Fruit fly (Drosophila melanogaster) whole organism, embryonic: ENCODE results near the gene CG2129.

Experiments used
- Atf-2 ChIP-seq: fragments of 200-800 bp; sonication (Bioruptor generic); optimal IDR thresholded peaks from 2 replicates; lab custom pipeline; 2016; ENCODE audit warnings: missing biosample characterization, missing genetic modification characterization
- B-H2 ChIP-seq: fragments of 200-800 bp; sonication (Bioruptor generic); optimal IDR thresholded peaks from 2 replicates; lab custom pipeline; 2018; ENCODE audit warnings: missing biosample characterization, mild to moderate bottlenecking, missing genetic modification characterization
- Bdp1 ChIP-seq: fragments of 200-800 bp; sonication (Bioruptor generic); optimal IDR thresholded peaks from 3 replicates; lab custom pipeline; 2016; ENCODE audit warnings: missing biosample characterization, missing genetic modification characterization
- CG10321 ChIP-seq: fragments of 200-800 bp; sonication (Bioruptor generic); IDR thresholded peaks from 2 replicates; pipeline ENCODE4 v1.3.6; 2022; ENCODE audit warnings: missing biosample characterization, missing genetic modification characterization
- CG10366 ChIP-seq: fragments of 200-800 bp; sonication (Bioruptor generic); IDR thresholded peaks from 2 replicates; pipeline ENCODE4 v1.3.6; 2022; ENCODE audit warnings: missing biosample characterization, missing genetic modification characterization
- CG10543 ChIP-seq: fragments of 200-800 bp; sonication (Bioruptor generic); optimal IDR thresholded peaks from 3 replicates; lab custom pipeline; 2017; ENCODE audit warnings: missing biosample characterization, mild to moderate bottlenecking, missing genetic modification characterization, moderate library complexity
- CG11456 ChIP-seq: fragments of 200-800 bp; sonication (Bioruptor generic); IDR thresholded peaks from 3 replicates; pipeline ENCODE4 v1.3.6; 2022; ENCODE audit warnings: missing biosample characterization, missing genetic modification characterization
- CG11695 ChIP-seq: fragments of 200-800 bp; sonication (Bioruptor generic); IDR thresholded peaks from 3 replicates; pipeline ENCODE4 v1.3.6; 2022; ENCODE audit warnings: missing biosample characterization, missing genetic modification characterization
- CG11696 ChIP-seq: fragments of 200-800 bp; sonication (Bioruptor generic); IDR thresholded peaks from 2 replicates; pipeline ENCODE4 v1.3.6; 2022; ENCODE audit warnings: missing biosample characterization, missing genetic modification characterization
- CG12155 ChIP-seq: fragments of 200-800 bp; sonication (Bioruptor generic); optimal IDR thresholded peaks from 3 replicates; lab custom pipeline; 2016; ENCODE audit warnings: missing biosample characterization, missing genetic modification characterization
- CG12219 ChIP-seq: fragments of 200-800 bp; sonication (Bioruptor generic); optimal IDR thresholded peaks from 3 replicates; lab custom pipeline; 2018; ENCODE audit warnings: missing biosample characterization, mild to moderate bottlenecking, missing genetic modification characterization
- CG12299 ChIP-seq: fragments of 200-800 bp; sonication (Bioruptor generic); optimal IDR thresholded peaks from 2 replicates; lab custom pipeline; 2018; ENCODE audit warnings: missing biosample characterization, mild to moderate bottlenecking, missing genetic modification characterization
- CG13424 ChIP-seq: fragments of 200-800 bp; sonication (Bioruptor generic); optimal IDR thresholded peaks from 2 replicates; lab custom pipeline; 2019; ENCODE audit warnings: missing biosample characterization, mild to moderate bottlenecking, missing genetic modification characterization, moderate library complexity
- CG13624 ChIP-seq: fragments of 200-800 bp; sonication (Bioruptor generic); optimal IDR thresholded peaks from 2 replicates; lab custom pipeline; 2016; ENCODE audit warnings: missing biosample characterization, missing genetic modification characterization
- CG15269 ChIP-seq: fragments of 200-800 bp; sonication (Bioruptor generic); optimal IDR thresholded peaks from 2 replicates; lab custom pipeline; 2018; ENCODE audit warnings: missing biosample characterization, mild to moderate bottlenecking, missing genetic modification characterization, moderate library complexity
- CG1602 ChIP-seq: fragments of 200-800 bp; sonication (Bioruptor generic); optimal IDR thresholded peaks from 3 replicates; lab custom pipeline; 2016; ENCODE audit warnings: missing biosample characterization, missing genetic modification characterization
- CG17359 ChIP-seq: fragments of 200-800 bp; sonication (Bioruptor generic); optimal IDR thresholded peaks from 3 replicates; lab custom pipeline; 2018; ENCODE audit warnings: missing biosample characterization, mild to moderate bottlenecking, missing genetic modification characterization, moderate library complexity
- CG17612 ChIP-seq: fragments of 200-800 bp; sonication (Bioruptor generic); IDR thresholded peaks from 2 replicates; pipeline ENCODE4 v1.3.6; 2022; ENCODE audit warnings: missing biosample characterization, missing genetic modification characterization
- CG18011 ChIP-seq: fragments of 200-800 bp; sonication (Bioruptor generic); optimal IDR thresholded peaks from 2 replicates; lab custom pipeline; 2017; ENCODE audit warnings: missing biosample characterization, missing genetic modification characterization, mild to moderate bottlenecking, moderate library complexity, missing genotype
- CG31224 ChIP-seq: fragments of 200-800 bp; sonication (Bioruptor generic); IDR thresholded peaks from 2 replicates; pipeline ENCODE4 v1.3.6; 2022; ENCODE audit warnings: missing biosample characterization, missing genetic modification characterization
- CG31441 ChIP-seq: fragments of 200-800 bp; sonication (Bioruptor generic); IDR thresholded peaks from 2 replicates; pipeline ENCODE4 v1.3.6; 2022; ENCODE audit warnings: missing biosample characterization, missing genetic modification characterization
- CG34422 ChIP-seq: fragments of 200-800 bp; sonication (Bioruptor generic); IDR thresholded peaks from 3 replicates; pipeline ENCODE4 v1.3.6; 2022; ENCODE audit warnings: missing biosample characterization, missing genetic modification characterization
- CG4424 ChIP-seq: fragments of 200-800 bp; sonication (Bioruptor generic); optimal IDR thresholded peaks from 3 replicates; lab custom pipeline; 2016; ENCODE audit warnings: missing biosample characterization, missing genetic modification characterization
- CG6254 ChIP-seq: fragments of 200-800 bp; sonication (Bioruptor generic); optimal IDR thresholded peaks from 3 replicates; lab custom pipeline; 2017; ENCODE audit warnings: mild to moderate bottlenecking, missing biosample characterization, missing genetic modification reagents, missing genetic modification characterization
- CG6654 ChIP-seq: fragments of 200-800 bp; sonication (Bioruptor generic); optimal IDR thresholded peaks from 2 replicates; lab custom pipeline; 2017; ENCODE audit warnings: missing biosample characterization, mild to moderate bottlenecking, missing genetic modification characterization
- CG6689 ChIP-seq: fragments of 200-800 bp; sonication (Bioruptor generic); IDR thresholded peaks from 2 replicates; pipeline ENCODE4 v1.3.6; 2022; ENCODE audit warnings: missing biosample characterization, missing genetic modification characterization
- CG6854 ChIP-seq: fragments of 200-800 bp; sonication (Bioruptor generic); optimal IDR thresholded peaks from 3 replicates; lab custom pipeline; 2017; ENCODE audit warnings: missing biosample characterization, mild to moderate bottlenecking, missing genetic modification characterization
- CG7372 ChIP-seq: fragments of 200-800 bp; sonication (Bioruptor generic); IDR thresholded peaks from 2 replicates; pipeline ENCODE4 v1.3.6; 2022; ENCODE audit warnings: missing biosample characterization, missing genetic modification characterization
- CG9727 ChIP-seq: fragments of 200-800 bp; sonication (Bioruptor generic); optimal IDR thresholded peaks from 3 replicates; lab custom pipeline; 2017; ENCODE audit warnings: missing biosample characterization, mild to moderate bottlenecking, missing genetic modification characterization
- CG9817 ChIP-seq: fragments of 200-800 bp; sonication (Bioruptor generic); optimal IDR thresholded peaks from 2 replicates; lab custom pipeline; 2018; ENCODE audit warnings: missing biosample characterization, mild to moderate bottlenecking, missing genetic modification characterization, moderate library complexity
- CrebB ChIP-seq: fragments of 200-800 bp; sonication (Bioruptor generic); optimal IDR thresholded peaks from 3 replicates; lab custom pipeline; 2018; ENCODE audit warnings: missing biosample characterization, mild to moderate bottlenecking, missing genetic modification characterization
- Deaf1 ChIP-seq: fragments of 200-800 bp; optimal IDR thresholded peaks from 3 replicates; lab custom pipeline; 2019; ENCODE audit warnings: missing biosample characterization, mild to moderate bottlenecking, missing genetic modification characterization, moderate library complexity
- HHEX ChIP-seq: fragments of 200-800 bp; sonication (Bioruptor generic); optimal IDR thresholded peaks from 3 replicates; lab custom pipeline; 2017; ENCODE audit warnings: missing biosample characterization, mild to moderate bottlenecking, missing genetic modification characterization, missing genetic modification reagents
- Jarid2 ChIP-seq: fragments of 200-800 bp; sonication (Bioruptor generic); optimal IDR thresholded peaks from 3 replicates; lab custom pipeline; 2017; ENCODE audit warnings: mild to moderate bottlenecking, missing biosample characterization, missing genetic modification reagents, missing genetic modification characterization
- Poxn ChIP-seq: fragments of 200-800 bp; sonication (Bioruptor generic); IDR thresholded peaks from 2 replicates; pipeline ENCODE4 v1.3.6; 2022; ENCODE audit warnings: missing biosample characterization, missing genetic modification characterization
- Rx ChIP-seq: fragments of 200-800 bp; sonication (Bioruptor generic); IDR thresholded peaks from 2 replicates; pipeline ENCODE4 v1.3.6; 2022; ENCODE audit warnings: missing biosample characterization, missing genetic modification characterization
- chn ChIP-seq: fragments of 200-800 bp; sonication (Bioruptor generic); optimal IDR thresholded peaks from 2 replicates; lab custom pipeline; 2016; ENCODE audit warnings: missing biosample characterization, missing genetic modification characterization
- ci ChIP-seq: fragments of 200-800 bp; sonication (Bioruptor generic); IDR thresholded peaks from 3 replicates; pipeline ENCODE4 v1.3.6; 2022; ENCODE audit warnings: missing biosample characterization, missing genetic modification characterization
- cwo ChIP-seq: fragments of 200-800 bp; sonication (Bioruptor generic); optimal IDR thresholded peaks from 3 replicates; lab custom pipeline; 2017; ENCODE audit warnings: missing biosample characterization, missing genetic modification characterization, mild to moderate bottlenecking, moderate library complexity, missing genetic modification reagents
- en ChIP-seq: fragments of 200-800 bp; sonication (Bioruptor generic); optimal IDR thresholded peaks from 2 replicates; lab custom pipeline; 2016; ENCODE audit warnings: missing biosample characterization, missing genetic modification characterization
- fd96Cb ChIP-seq: fragments of 200-800 bp; sonication (Bioruptor generic); optimal IDR thresholded peaks from 2 replicates; lab custom pipeline; 2018; ENCODE audit warnings: missing biosample characterization, mild to moderate bottlenecking, missing genetic modification characterization, moderate library complexity
- fru ChIP-seq: fragments of >200 bp; optimal IDR thresholded peaks from 2 replicates; lab custom pipeline; 2017
- gcm2 ChIP-seq: fragments of 200-800 bp; sonication (Bioruptor generic); optimal IDR thresholded peaks from 2 replicates; lab custom pipeline; 2016; ENCODE audit warnings: missing biosample characterization, missing genetic modification characterization
- gem ChIP-seq: fragments of 200-800 bp; sonication (Bioruptor generic); optimal IDR thresholded peaks from 2 replicates; lab custom pipeline; 2019; ENCODE audit warnings: missing biosample characterization, mild to moderate bottlenecking, missing genetic modification characterization, moderate library complexity
- gro ChIP-seq: fragments of 200-800 bp; sonication (Bioruptor generic); optimal IDR thresholded peaks from 2 replicates; lab custom pipeline; 2016; ENCODE audit warnings: missing biosample characterization, missing genetic modification characterization
- org-1 ChIP-seq: fragments of 200-800 bp; sonication (Bioruptor generic); optimal IDR thresholded peaks from 2 replicates; lab custom pipeline; 2017; ENCODE audit warnings: missing biosample characterization, missing genetic modification characterization
- pb ChIP-seq: fragments of 200-800 bp; sonication (Bioruptor generic); optimal IDR thresholded peaks from 3 replicates; lab custom pipeline; 2016; ENCODE audit warnings: missing biosample characterization, missing genetic modification characterization
- sd ChIP-seq: fragments of 200-800 bp; sonication (Bioruptor generic); optimal IDR thresholded peaks from 3 replicates; lab custom pipeline; 2018; ENCODE audit warnings: missing biosample characterization, mild to moderate bottlenecking, missing genetic modification characterization, moderate library complexity
- sens ChIP-seq: fragments of 200-800 bp; sonication (Bioruptor generic); peaks from one replicate; lab custom pipeline; 2016; ENCODE audit warnings: missing biosample characterization, missing genetic modification characterization
- wor ChIP-seq: fragments of 200-800 bp; sonication (Bioruptor generic); IDR thresholded peaks from 2 replicates; pipeline ENCODE4 v1.3.6; 2022; ENCODE audit warnings: missing biosample characterization, missing genetic modification characterization

The CG2129 gene

dm6 chrX:8114476-8115342 is 30.9 kb upstream of the CG2129 start (continued):
- peak; percentile 59 for TF ChIP-seq CG6854 (GFP tag; lab: Kevin White, UChicago)
- peak; percentile 78 for TF ChIP-seq CG11696 (GFP tag; lab: Robert Waterston, UW)
- peak; percentile 47; the same call in 1 of the 2 replicates for TF ChIP-seq Poxn
- peak; percentile 53 for TF ChIP-seq CG12219 (GFP tag; lab: Kevin White, UChicago)
- peak; percentile 25 for TF ChIP-seq Atf-2 (GFP tag; lab: Kevin White, UChicago)
- peak; percentile 41 for TF ChIP-seq pb (GFP tag; lab: Kevin White, UChicago)
- no peak for TF ChIP-seq Rx
- peak; percentile 77 for TF ChIP-seq CG13424 (tag; lab: Kevin White, UChicago)
- peak; percentile 28 for TF ChIP-seq Bdp1 (GFP tag; lab: Kevin White, UChicago)
- TF ChIP-seq CG18011 (GFP tag; lab: Kevin White, UChicago): peak; percentile 0
- no peak; the same call in 2 of the 3 replicates for TF ChIP-seq CG34422
- TF ChIP-seq CG9817 (tag; lab: Kevin White, UChicago): peak; percentile 72
- TF ChIP-seq CG11456: no peak
- TF ChIP-seq CG31441: peak; percentile 62
- TF ChIP-seq Deaf1 (tag; lab: Kevin White, UChicago): peak; percentile 37
- TF ChIP-seq CG6654: peak; percentile 18
- peak; percentile 41 for TF ChIP-seq CG12155 (GFP tag; lab: Kevin White, UChicago)
- peak; percentile 54 for TF ChIP-seq fd96Cb (tag; lab: Kevin White, UChicago)
- no peak for TF ChIP-seq fru (lab: Kevin White, UChicago)
- peak; percentile 62 for TF ChIP-seq CG17359 (tag; lab: Kevin White, UChicago)
- peak; percentile 41 for TF ChIP-seq sd (tag; lab: Kevin White, UChicago)
- TF ChIP-seq CG7372 (GFP tag; lab: Robert Waterston, UW): peak; percentile 70
- peak; percentile 43 for TF ChIP-seq CG10366 (GFP tag; lab: Robert Waterston, UW)
- TF ChIP-seq gem: peak; percentile 82
- TF ChIP-seq CG9727 (GFP tag; lab: Kevin White, UChicago): peak; percentile 58
- peak; percentile 84 for TF ChIP-seq CG15269 (tag; lab: Kevin White, UChicago)
- peak; percentile 67 for TF ChIP-seq sens (GFP tag; lab: Kevin White, UChicago)
- TF ChIP-seq CG6689 (GFP tag; lab: Robert Waterston, UW): peak; percentile 42
- TF ChIP-seq CG6254: peak; percentile 13
- peak; percentile 22; the same call in 1 of the 3 replicates for TF ChIP-seq ci (GFP tag; lab: Robert Waterston, UW)
- TF ChIP-seq cwo (GFP tag; lab: Kevin White, UChicago): peak; percentile 70
- TF ChIP-seq CG13624 (GFP tag; lab: Kevin White, UChicago): peak; percentile 65
- peak; percentile 88 for TF ChIP-seq CG11695 (GFP tag; lab: Robert Waterston, UW)
- TF ChIP-seq B-H2 (GFP tag; lab: Kevin White, UChicago): peak; percentile 48
- no peak for TF ChIP-seq CG17612 (GFP tag; lab: Robert Waterston, UW)
- TF ChIP-seq chn (GFP tag; lab: Kevin White, UChicago): peak; percentile 37
- TF ChIP-seq HHEX (GFP tag; lab: Kevin White, UChicago): peak; percentile 70
- TF ChIP-seq CG31224 (GFP tag; lab: Robert Waterston, UW): peak; percentile 62
- peak; percentile 24 for TF ChIP-seq CG1602 (GFP tag; lab: Kevin White, UChicago)
- peak; percentile 58 for TF ChIP-seq org-1 (GFP tag; lab: Kevin White, UChicago)
- peak; percentile 25 for TF ChIP-seq CG12299 (tag; lab: Kevin White, UChicago)
- TF ChIP-seq gro (GFP tag; lab: Kevin White, UChicago): peak; percentile 32
- TF ChIP-seq gcm2 (GFP tag; lab: Kevin White, UChicago): no peak
- TF ChIP-seq CrebB (tag; lab: Kevin White, UChicago): peak; percentile 38
- no peak for TF ChIP-seq en (GFP tag; lab: Kevin White, UChicago)
- TF ChIP-seq wor (GFP tag; lab: Robert Waterston, UW): no peak
- peak; percentile 57 for TF ChIP-seq CG10543 (GFP tag; lab: Kevin White, UChicago)
- peak; percentile 48 for TF ChIP-seq CG4424 (GFP tag; lab: Kevin White, UChicago)
- TF ChIP-seq Jarid2 (GFP tag; lab: Kevin White, UChicago): peak; percentile 25
- TF ChIP-seq CG10321 (GFP tag; lab: Robert Waterston, UW): no peak
